Worm (Caenorhabditis elegans): Measurements from ENCODE around the gene Y54G2A.57.

Gene Y54G2A.57

DNA sequence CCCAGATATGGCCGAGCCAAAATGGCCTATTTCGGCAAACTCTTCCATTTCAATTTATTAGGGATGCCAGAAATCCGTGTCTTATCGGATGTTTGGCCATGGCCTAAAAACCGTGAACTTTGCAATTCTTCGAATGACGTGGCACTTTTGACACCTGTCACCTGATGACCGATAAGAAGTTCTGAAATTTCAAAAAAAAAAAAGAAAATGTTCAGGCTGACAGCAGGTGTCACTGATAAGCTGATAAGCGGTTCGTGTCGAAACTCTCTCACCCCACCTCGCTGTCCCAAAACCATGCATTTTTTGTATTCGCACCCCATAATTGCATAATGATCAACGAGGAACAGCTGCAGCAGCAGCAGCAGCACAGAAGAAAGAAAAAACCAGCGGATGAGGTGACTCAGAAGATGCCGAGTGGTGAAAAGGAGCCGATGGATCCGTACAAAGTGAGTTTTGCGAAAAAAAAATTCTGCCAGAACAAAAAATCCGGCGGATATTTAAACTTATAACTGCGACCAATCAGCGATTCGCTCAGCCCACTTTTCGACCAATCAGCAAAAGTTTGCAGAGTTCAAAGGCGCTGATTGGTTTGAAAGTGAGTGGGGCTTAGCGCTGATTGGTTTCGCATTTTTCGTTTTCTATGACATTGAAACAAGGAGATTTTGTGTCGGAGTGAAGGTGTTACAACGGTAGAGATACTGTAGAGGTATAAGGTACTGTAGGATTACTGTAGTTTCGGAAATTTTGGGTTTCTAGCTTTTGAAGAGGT, 42.8 kb downstream of the Y54G2A.57 start, which contains the start of the genes Y54G2A.28 and vrp-1 (continued):
- no peak for TF ChIP-seq akir-1 (GFP tag; optimal IDR thresholded peaks at IDR 0.05)
- TF ChIP-seq ztf-22 (GFP tag; optimal IDR thresholded peaks at IDR 0.05) = no peak
- TF ChIP-seq zfh-2 (GFP tag; conservative IDR thresholded peaks at IDR 0.05) = 0 out of 2 replicates have a peak, but pooled peaks have one; percentile 15
- TF ChIP-seq sdz-38 (tag; optimal IDR thresholded peaks at IDR 0.05) = no peak
- TF ChIP-seq C06A6.2 (GFP tag; conservative IDR thresholded peaks at IDR 0.05) = no peak
- no peak for TF ChIP-seq hmg-20 (GFP tag; IDR thresholded peaks at IDR 0.05)
- TF ChIP-seq aptf-3 (GFP tag; IDR thresholded peaks at IDR 0.05) = no peak
- TF ChIP-seq unc-130 (GFP tag; optimal IDR thresholded peaks at IDR 0.05) = no peak
- no peak for TF ChIP-seq somi-1 (GFP tag; optimal IDR thresholded peaks at IDR 0.05)
- no peak for TF ChIP-seq nhr-27 (tag; optimal IDR thresholded peaks at IDR 0.05)
- no peak for TF ChIP-seq F55B11.4 (tag; optimal IDR thresholded peaks at IDR 0.05; ENCODE audit: borderline replicate concordance, insufficient read depth)
- TF ChIP-seq hmg-1.2 (GFP tag; IDR thresholded peaks at IDR 0.05) = no peak
- TF ChIP-seq sptf-2 (GFP tag; optimal IDR thresholded peaks at IDR 0.05) = no peak
- TF ChIP-seq repo-1 (tag; optimal IDR thresholded peaks at IDR 0.05) = no peak
- no peak for TF ChIP-seq hrde-1 (tag; optimal IDR thresholded peaks at IDR 0.05; ENCODE audit: borderline replicate concordance)
- TF ChIP-seq aptf-2 (GFP tag; conservative IDR thresholded peaks at IDR 0.05) = no peak
- no peak for TF ChIP-seq F49E8.2 (tag; optimal IDR thresholded peaks at IDR 0.05; ENCODE audit: insufficient read depth)
- no peak for TF ChIP-seq snpc-4 (GFP tag; optimal IDR thresholded peaks at IDR 0.05)
- no peak for TF ChIP-seq snpc-4 (tag; optimal IDR thresholded peaks at IDR 0.05)
- TF ChIP-seq ztf-6 (GFP tag; IDR thresholded peaks at IDR 0.05) = no peak
- TF ChIP-seq cebp-1 (GFP tag; IDR thresholded peaks at IDR 0.05) = peak; percentile 56; the same call in 1 of the 2 replicates
- peak; percentile 68 for TF ChIP-seq cebp-1 (tag; optimal IDR thresholded peaks at IDR 0.05)
- TF ChIP-seq lsl-1 (GFP tag; optimal IDR thresholded peaks at IDR 0.05) = no peak
- TF ChIP-seq rpc-1 (optimal IDR thresholded peaks at IDR 0.05) = no peak
- no peak for TF ChIP-seq rpc-1 (tag; optimal IDR thresholded peaks at IDR 0.05)
- no peak for TF ChIP-seq B0035.1 (tag; optimal IDR thresholded peaks at IDR 0.05)
- TF ChIP-seq egl-18 (GFP tag; IDR thresholded peaks at IDR 0.05) = no peak
- TF ChIP-seq mcd-1 (GFP tag; IDR thresholded peaks at IDR 0.05) = 0 out of 2 replicates have a peak, but pooled peaks have one; percentile 25
- no peak for TF ChIP-seq F57A8.1 (GFP tag; optimal IDR thresholded peaks at IDR 0.05)
- TF ChIP-seq tbp1 (GFP tag; optimal IDR thresholded peaks at IDR 0.05) = peak; percentile 33
- TF ChIP-seq nhr-90 (tag; optimal IDR thresholded peaks at IDR 0.05) = peak; percentile 39
- no peak for TF ChIP-seq nfya-1 (tag; optimal IDR thresholded peaks at IDR 0.05; ENCODE audit: borderline replicate concordance, insufficient read depth)
- no peak for TF ChIP-seq B0261.1 (tag; optimal IDR thresholded peaks at IDR 0.05)
- TF ChIP-seq ceh-58 (GFP tag; IDR thresholded peaks at IDR 0.05) = no peak
- TF ChIP-seq ets-4 (GFP tag; optimal IDR thresholded peaks at IDR 0.05) = no peak
- no peak for TF ChIP-seq hlh-12 (tag; optimal IDR thresholded peaks at IDR 0.05)
- TF ChIP-seq dox-1 (GFP tag; IDR thresholded peaks at IDR 0.05) = peak; percentile 74
- TF ChIP-seq atf-7 (tag; optimal IDR thresholded peaks at IDR 0.05) = peak; percentile 76
- TF ChIP-seq unc-62 (GFP tag; optimal IDR thresholded peaks at IDR 0.05) = peak; percentile 97
- no peak for TF ChIP-seq F37B4.10 (GFP tag; IDR thresholded peaks at IDR 0.05)
- TF ChIP-seq attf-3 (GFP tag; conservative IDR thresholded peaks at IDR 0.05) = no peak
- peak; percentile 74; the same call in 1 of the 2 replicates for TF ChIP-seq nfyb-1 (GFP tag; IDR thresholded peaks at IDR 0.05)
- TF ChIP-seq mes-4 (tag; optimal IDR thresholded peaks at IDR 0.05) = no peak
- TF ChIP-seq lir-1 (GFP tag; conservative IDR thresholded peaks at IDR 0.05) = no peak
- TF ChIP-seq F57C9.4 (tag; optimal IDR thresholded peaks at IDR 0.05) = no peak
- TF ChIP-seq hsf-1 (GFP tag; IDR thresholded peaks at IDR 0.05) = no peak
- TF ChIP-seq Y53G8AR.9 (GFP tag; conservative IDR thresholded peaks at IDR 0.05) = no peak
- no peak for TF ChIP-seq bed-2 (GFP tag; IDR thresholded peaks at IDR 0.05)

Data from whole organism, young adult.